Worm (Caenorhabditis elegans): ENCODE measurements around the gene emc-3.
A peak's percentile ranks its signal among the peaks of the same experiment; 100 is the strongest.

emc-3 gene

DNA sequence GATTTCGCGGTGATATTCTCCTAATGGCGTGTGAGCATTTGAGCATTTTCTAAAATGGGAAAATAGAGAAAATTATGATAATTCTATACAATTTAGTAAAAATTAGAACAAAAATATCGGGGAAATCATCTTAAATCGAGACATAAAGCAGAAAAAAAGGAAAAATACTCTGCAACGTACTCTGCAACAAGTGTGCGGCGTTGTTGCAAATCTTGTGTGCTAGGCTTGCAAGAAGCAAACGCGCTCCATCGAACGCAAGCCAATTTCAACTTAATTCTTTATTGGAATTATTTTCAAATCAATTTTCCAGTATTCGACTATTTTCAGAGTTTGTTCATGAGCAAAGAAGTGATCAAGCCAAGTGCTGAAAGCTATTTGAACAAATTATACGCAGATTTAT is 4.3 kb upstream of the emc-3 start, which contains the start of the genes Y62E10A.20, Y62E10A.23 and mdt-9:
TSS of gene Y62E10A.20 (minus strand) at position 49 of the 400 bp plus-strand sequence.
TSS of gene Y62E10A.23 (plus strand) at position 282 of the 400 bp plus-strand sequence.
TSS of gene mdt-9 (plus strand) at position 338 of the 400 bp plus-strand sequence.
- TF ChIP-seq unc-62 (GFP tag; optimal IDR thresholded peaks at IDR 0.05) (no peak), ceh-8 (GFP tag; optimal IDR thresholded peaks at IDR 0.05) (no peak), efl-3 (GFP tag; optimal IDR thresholded peaks at IDR 0.05) (no peak), mdl-1 (tag; optimal IDR thresholded peaks at IDR 0.05) (peak in 1 of 2 experiments; percentile 69), C34B4.2 (tag; optimal IDR thresholded peaks at IDR 0.05) (no peak), ceh-88 (GFP tag; IDR thresholded peaks at IDR 0.05) (no peak), mep-1 (tag; optimal IDR thresholded peaks at IDR 0.05) (peak; percentile 67), nhr-11 (tag; optimal IDR thresholded peaks at IDR 0.05) (no peak), egl-27 (tag; optimal IDR thresholded peaks at IDR 0.05) (no peak), elt-3 (tag; optimal IDR thresholded peaks at IDR 0.05) (peak in 2 of 6 experiments; percentile 39 to 61), C16A3.4 (tag; optimal IDR thresholded peaks at IDR 0.05) (peak; percentile 94), unc-98 (GFP tag; IDR thresholded peaks at IDR 0.05) (no peak), hpl-2 (GFP tag; optimal IDR thresholded peaks at IDR 0.05) (peak; percentile 47), efl-1 (optimal IDR thresholded peaks at IDR 0.05) (peak; percentile 75 to 76), efl-1 (GFP tag; optimal IDR thresholded peaks at IDR 0.05 in 1 of 2) (peak; percentile 70 to 97), aha-1 (tag; optimal IDR thresholded peaks at IDR 0.05) (no peak), ztf-4 (tag; optimal IDR thresholded peaks at IDR 0.05) (no peak), mef-2 (tag; optimal IDR thresholded peaks at IDR 0.05) (no peak), ama-1 (optimal IDR thresholded peaks at IDR 0.05) (no peak), fkh-10 (GFP tag; optimal IDR thresholded peaks at IDR 0.05) (no peak), hlh-17 (GFP tag; optimal IDR thresholded peaks at IDR 0.05; ENCODE audit: borderline replicate concordance) (no peak), nhr-12 (tag; optimal IDR thresholded peaks at IDR 0.05) (no peak), ceh-82 (tag; optimal IDR thresholded peaks at IDR 0.05) (peak; percentile 69 to 86 (median 80)), swsn-7 (tag; optimal IDR thresholded peaks at IDR 0.05) (peak; percentile 74), nhr-19 (GFP tag; conservative IDR thresholded peaks at IDR 0.05) (peak; percentile 74), lin-35 (GFP tag; optimal IDR thresholded peaks at IDR 0.05) (peak; percentile 78 to 87), ces-1 (GFP tag; optimal IDR thresholded peaks at IDR 0.05) (no peak), dpl-1 (GFP tag; optimal IDR thresholded peaks at IDR 0.05) (peak; percentile 63 to 76 (median 75)), ceh-90 (tag; optimal IDR thresholded peaks at IDR 0.05) (no peak), pax-3 (tag; optimal IDR thresholded peaks at IDR 0.05) (peak; percentile 31), snpc-4 (tag; optimal IDR thresholded peaks at IDR 0.05) (peak; percentile 28), nhr-237 (tag; optimal IDR thresholded peaks at IDR 0.05) (no peak), lin-15B (tag; optimal IDR thresholded peaks at IDR 0.05) (peak; percentile 89), xbp-1 (tag; optimal IDR thresholded peaks at IDR 0.05) (peak; percentile 75), sup-37 (GFP tag; optimal IDR thresholded peaks at IDR 0.05) (no peak), lin-13 (GFP tag; optimal IDR thresholded peaks at IDR 0.05) (peak; percentile 79), vab-15 (tag; optimal IDR thresholded peaks at IDR 0.05) (peak; percentile 69), snu-23 (GFP tag; optimal IDR thresholded peaks at IDR 0.05) (peak; percentile 83), tlp-1 (tag; optimal IDR thresholded peaks at IDR 0.05) (no peak), hlh-4 (tag; optimal IDR thresholded peaks at IDR 0.05) (no peak), skn-1 (tag; optimal IDR thresholded peaks at IDR 0.05) (peak; percentile 90), ceh-63 (GFP tag; optimal IDR thresholded peaks at IDR 0.05) (no peak), alr-1 (tag; optimal IDR thresholded peaks at IDR 0.05; ENCODE audit: borderline replicate concordance) (no peak), aly-2 (tag; optimal IDR thresholded peaks at IDR 0.05) (peak; percentile 42), nhr-47 (tag; optimal IDR thresholded peaks at IDR 0.05) (peak; percentile 84), zag-1 (tag; optimal IDR thresholded peaks at IDR 0.05) (no peak), nhr-77 (tag; optimal IDR thresholded peaks at IDR 0.05) (peak; percentile 41), lsy-2 (tag; optimal IDR thresholded peaks at IDR 0.05) (peak; percentile 81 to 91), irx-1 (tag; optimal IDR thresholded peaks at IDR 0.05) (peak; percentile 54), nhr-20 (tag; optimal IDR thresholded peaks at IDR 0.05) (peak; percentile 72), pag-3 (tag; optimal IDR thresholded peaks at IDR 0.05; ENCODE audit: borderline replicate concordance, insufficient read depth) (no peak), nhr-71 (tag; optimal IDR thresholded peaks at IDR 0.05) (peak; percentile 84), jun-1 (tag; optimal IDR thresholded peaks at IDR 0.05) (peak; percentile 64), fos-1 (tag; optimal IDR thresholded peaks at IDR 0.05) (peak; percentile 67)

All from whole organism, L1 larva.